Worm (Caenorhabditis elegans) whole organism, early embryonic: ENCODE measurements around the gene tag-294.

ENCODE experiments used
- B0310.2 ChIP-seq: sonication (generic microtip); optimal IDR thresholded peaks from 2 replicates; lab custom pipeline; 2016; ENCODE audit warnings: mild to moderate bottlenecking, missing genetic modification characterization, missing compliant biosample characterization
- F13C5.2 ChIP-seq: sonication (generic microtip); optimal IDR thresholded peaks from 2 replicates; lab custom pipeline; 2017; ENCODE audit warnings: mild to moderate bottlenecking, missing genetic modification characterization, inconsistent platforms, missing compliant biosample characterization
- aly-1 ChIP-seq: sonication (generic microtip); optimal IDR thresholded peaks from 2 replicates; lab custom pipeline; 2016; ENCODE audit warnings: missing genetic modification characterization, missing compliant biosample characterization
- ama-1 ChIP-seq: fragments of 150-350 bp; optimal IDR thresholded peaks from 2 replicates; lab custom pipeline; 2014
- ceh-13 ChIP-seq: fragments of 200-800 bp; sonication (Bioruptor generic); optimal IDR thresholded peaks from 2 replicates; lab custom pipeline; 2018; ENCODE audit warnings: mild to moderate bottlenecking, missing genetic modification characterization, missing compliant biosample characterization
- ceh-36 ChIP-seq: sonication (generic microtip); optimal IDR thresholded peaks from 2 replicates; lab custom pipeline; 2016; ENCODE audit warnings: missing genetic modification characterization, inconsistent platforms, missing compliant biosample characterization
- ets-7 ChIP-seq: sonication (generic microtip); optimal IDR thresholded peaks from 2 replicates; lab custom pipeline; 2016; ENCODE audit warnings: missing genotype, missing genetic modification characterization, missing compliant biosample characterization
- flt-1 ChIP-seq: fragments of 200-800 bp; sonication (Bioruptor generic); IDR thresholded peaks from 2 replicates; pipeline ENCODE4 v1.3.6; 2022; ENCODE audit warnings: missing genetic modification characterization, missing compliant biosample characterization
- hmbx-1 ChIP-seq: sonication (generic microtip); optimal IDR thresholded peaks from 2 replicates; lab custom pipeline; 2016; ENCODE audit warnings: mild to moderate bottlenecking, missing genetic modification characterization, missing compliant biosample characterization
- hmg-4 ChIP-seq: fragments of 200-800 bp; sonication (Bioruptor generic); optimal IDR thresholded peaks from 2 replicates; lab custom pipeline; 2018; ENCODE audit warnings: mild to moderate bottlenecking, missing genetic modification characterization, missing compliant biosample characterization
- hnd-1 ChIP-seq: sonication (generic microtip); optimal IDR thresholded peaks from 2 replicates; lab custom pipeline; 2016; ENCODE audit warnings: missing genetic modification characterization, missing compliant biosample characterization
- pes-1 ChIP-seq: fragments of 200-800 bp; sonication (Bioruptor generic); IDR thresholded peaks from 2 replicates; pipeline ENCODE4 v1.3.6; 2022; ENCODE audit warnings: missing genetic modification reagents, missing genetic modification characterization, missing compliant biosample characterization
- scrt-1 ChIP-seq: fragments of 200-800 bp; sonication (Bioruptor generic); IDR thresholded peaks from 2 replicates; pipeline ENCODE4 v1.3.6; 2022; ENCODE audit warnings: missing genetic modification characterization, missing compliant biosample characterization
- sea-1 ChIP-seq: fragments of 200-800 bp; sonication (Bioruptor generic); conservative IDR thresholded peaks from 2 replicates; pipeline ENCODE4 v1.3.6; 2022; ENCODE audit warnings: missing genetic modification characterization, missing compliant biosample characterization
- tbx-11 ChIP-seq: fragments of 200-800 bp; sonication (Bioruptor generic); IDR thresholded peaks from 2 replicates; pipeline ENCODE4 v1.3.6; 2022; ENCODE audit warnings: missing genetic modification characterization, missing compliant biosample characterization
- tbx-37 ChIP-seq: fragments of 200-800 bp; sonication (Bioruptor generic); conservative IDR thresholded peaks from 2 replicates; pipeline ENCODE4 v1.3.6; 2022; ENCODE audit warnings: missing genetic modification reagents, missing genetic modification characterization, missing compliant biosample characterization
- tra-4 ChIP-seq: sonication (generic microtip); optimal IDR thresholded peaks from 2 replicates; lab custom pipeline; 2017; ENCODE audit warnings: missing genetic modification characterization, missing compliant biosample characterization

tag-294 gene

ce11 chrX:5763292-5763691 is at the start of gene tag-294:
TSS of gene tag-294 (minus strand) at chrX:5763392.
- no peak for TF ChIP-seq ama-1 (lab: Kevin White, UChicago)
- TF ChIP-seq hmbx-1 (tag; lab: Kevin White, UChicago): no peak
- no peak for TF ChIP-seq hmg-4
- no peak for TF ChIP-seq ets-7 (tag; lab: Kevin White, UChicago)
- TF ChIP-seq hnd-1 (tag; lab: Kevin White, UChicago): no peak
- no peak for TF ChIP-seq ceh-36
- no peak for TF ChIP-seq pes-1
- no peak for TF ChIP-seq flt-1 (GFP tag; lab: Robert Waterston, UW)
- no peak for TF ChIP-seq tbx-11 (GFP tag; lab: Robert Waterston, UW)
- TF ChIP-seq aly-1: no peak
- no peak for TF ChIP-seq tbx-37 (GFP tag; lab: Robert Waterston, UW)
- no peak for TF ChIP-seq ceh-13
- TF ChIP-seq tra-4 (tag; lab: Kevin White, UChicago): no peak
- no peak for TF ChIP-seq B0310.2 (tag; lab: Kevin White, UChicago)
- TF ChIP-seq sea-1: no peak
- TF ChIP-seq F13C5.2: no peak

ce11 chrX:5811997-5812562 is 48.9 kb upstream of the tag-294 start:
- TF ChIP-seq flt-1 (GFP tag; lab: Robert Waterston, UW): peak; percentile 60
- TF ChIP-seq ceh-36: no peak
- peak; percentile 80 for TF ChIP-seq F13C5.2
- 0 out of 2 replicates have a peak, but pooled peaks have one; percentile 36 for TF ChIP-seq sea-1
- TF ChIP-seq hmg-4: peak; percentile 94
- TF ChIP-seq ceh-13: peak; percentile 26
- TF ChIP-seq hnd-1 (tag; lab: Kevin White, UChicago): no peak
- peak; percentile 74 for TF ChIP-seq B0310.2 (tag; lab: Kevin White, UChicago)
- no peak for TF ChIP-seq tra-4 (tag; lab: Kevin White, UChicago)
- TF ChIP-seq ets-7 (tag; lab: Kevin White, UChicago): peak; percentile 76
- peak; percentile 6; the same call in 1 of the 2 replicates for TF ChIP-seq scrt-1 (GFP tag; lab: Robert Waterston, UW)
- TF ChIP-seq pes-1: no peak
- no peak for TF ChIP-seq ama-1 (lab: Kevin White, UChicago)
- TF ChIP-seq hmbx-1 (tag; lab: Kevin White, UChicago): no peak
- TF ChIP-seq aly-1: peak; percentile 77
- 0 out of 2 replicates have a peak, but pooled peaks have one; percentile 50 for TF ChIP-seq tbx-11 (GFP tag; lab: Robert Waterston, UW)
- TF ChIP-seq tbx-37 (GFP tag; lab: Robert Waterston, UW): no peak

ce11 chrX:5810677-5811076 is 47.5 kb upstream of the tag-294 start:
- no peak for TF ChIP-seq ama-1 (lab: Kevin White, UChicago)
- no peak for TF ChIP-seq tra-4 (tag; lab: Kevin White, UChicago)
- TF ChIP-seq ceh-36: no peak
- TF ChIP-seq hmbx-1 (tag; lab: Kevin White, UChicago): no peak
- TF ChIP-seq flt-1 (GFP tag; lab: Robert Waterston, UW): no peak
- TF ChIP-seq B0310.2 (tag; lab: Kevin White, UChicago): no peak
- TF ChIP-seq scrt-1 (GFP tag; lab: Robert Waterston, UW): no peak
- no peak for TF ChIP-seq F13C5.2
- no peak for TF ChIP-seq ets-7 (tag; lab: Kevin White, UChicago)
- TF ChIP-seq ceh-13: no peak
- no peak for TF ChIP-seq sea-1
- TF ChIP-seq tbx-37 (GFP tag; lab: Robert Waterston, UW): no peak
- TF ChIP-seq pes-1: no peak

ce11 chrX:5805872-5806472 is 42.8 kb upstream of the tag-294 start, which contains the start of gene F13D11.3:
TSS of gene F13D11.3 (minus strand) at chrX:5805922.
- TF ChIP-seq ets-7 (tag; lab: Kevin White, UChicago): no peak
- no peak for TF ChIP-seq ceh-13
- TF ChIP-seq ceh-36: no peak
- TF ChIP-seq pes-1: no peak
- TF ChIP-seq hnd-1 (tag; lab: Kevin White, UChicago): no peak
- TF ChIP-seq tbx-37 (GFP tag; lab: Robert Waterston, UW): no peak
- TF ChIP-seq flt-1 (GFP tag; lab: Robert Waterston, UW): no peak
- no peak for TF ChIP-seq aly-1
- TF ChIP-seq hmg-4: no peak
- no peak for TF ChIP-seq scrt-1 (GFP tag; lab: Robert Waterston, UW)
- no peak for TF ChIP-seq tra-4 (tag; lab: Kevin White, UChicago)
- no peak for TF ChIP-seq tbx-11 (GFP tag; lab: Robert Waterston, UW)
- no peak for TF ChIP-seq F13C5.2
- TF ChIP-seq hmbx-1 (tag; lab: Kevin White, UChicago): no peak
- TF ChIP-seq sea-1: no peak
- TF ChIP-seq ama-1 (lab: Kevin White, UChicago): no peak
- TF ChIP-seq B0310.2 (tag; lab: Kevin White, UChicago): no peak

- no peak for TF ChIP-seq tbx-11 (GFP tag; lab: Robert Waterston, UW)
- no peak for TF ChIP-seq ama-1 (lab: Kevin White, UChicago)
- no peak for TF ChIP-seq ets-7 (tag; lab: Kevin White, UChicago)
- TF ChIP-seq aly-1: no peak
- TF ChIP-seq B0310.2 (tag; lab: Kevin White, UChicago): no peak
- no peak for TF ChIP-seq hmg-4
- TF ChIP-seq hmbx-1 (tag; lab: Kevin White, UChicago): no peak
- no peak for TF ChIP-seq scrt-1 (GFP tag; lab: Robert Waterston, UW)
- TF ChIP-seq flt-1 (GFP tag; lab: Robert Waterston, UW): no peak
Observed at ce11 chrX:5803492-5803891, 40.3 kb upstream of the tag-294 start.

- no peak for TF ChIP-seq flt-1 (GFP tag; lab: Robert Waterston, UW)
- no peak for TF ChIP-seq hmg-4
- no peak for TF ChIP-seq ceh-13
- TF ChIP-seq ets-7 (tag; lab: Kevin White, UChicago): no peak
- no peak for TF ChIP-seq tbx-37 (GFP tag; lab: Robert Waterston, UW)
- no peak for TF ChIP-seq tbx-11 (GFP tag; lab: Robert Waterston, UW)
- TF ChIP-seq sea-1: no peak
- TF ChIP-seq F13C5.2: no peak
- no peak for TF ChIP-seq scrt-1 (GFP tag; lab: Robert Waterston, UW)
- no peak for TF ChIP-seq tra-4 (tag; lab: Kevin White, UChicago)
- TF ChIP-seq hnd-1 (tag; lab: Kevin White, UChicago): no peak
- no peak for TF ChIP-seq hmbx-1 (tag; lab: Kevin White, UChicago)
- no peak for TF ChIP-seq ceh-36
- no peak for TF ChIP-seq B0310.2 (tag; lab: Kevin White, UChicago)
- no peak for TF ChIP-seq ama-1 (lab: Kevin White, UChicago)
- no peak for TF ChIP-seq aly-1
- TF ChIP-seq pes-1: no peak
Observed at ce11 chrX:5802582-5802981, 39.4 kb upstream of the tag-294 start.
